Fruit fly (Drosophila melanogaster): ENCODE results near the gene Ubc84D.
A peak's percentile ranks its signal among the peaks of the same experiment; 100 is the strongest.

Gene Ubc84D

dm6 chr3R:7497488-7497887 is 21.8 kb downstream of the Ubc84D start (continued):
- TF ChIP-seq odd (GFP tag; optimal IDR thresholded peaks at IDR 0.05) (no peak), Med (GFP tag) (peak; percentile 65), Deaf1 (tag; optimal IDR thresholded peaks at IDR 0.05) (no peak), CG6254 (GFP tag; optimal IDR thresholded peaks at IDR 0.05) (no peak), exex (tag; optimal IDR thresholded peaks at IDR 0.05) (peak; percentile 77), chinmo (GFP tag; IDR thresholded peaks at IDR 0.05; ENCODE audit: partially characterized antibody) (0 out of 4 replicates have a peak, but pooled peaks have one; percentile 63), sd (tag; optimal IDR thresholded peaks at IDR 0.05) (peak; percentile 52), CG8478 (optimal IDR thresholded peaks at IDR 0.05) (no peak), Stat92E (GFP tag; optimal IDR thresholded peaks at IDR 0.05) (no peak)

DNA sequence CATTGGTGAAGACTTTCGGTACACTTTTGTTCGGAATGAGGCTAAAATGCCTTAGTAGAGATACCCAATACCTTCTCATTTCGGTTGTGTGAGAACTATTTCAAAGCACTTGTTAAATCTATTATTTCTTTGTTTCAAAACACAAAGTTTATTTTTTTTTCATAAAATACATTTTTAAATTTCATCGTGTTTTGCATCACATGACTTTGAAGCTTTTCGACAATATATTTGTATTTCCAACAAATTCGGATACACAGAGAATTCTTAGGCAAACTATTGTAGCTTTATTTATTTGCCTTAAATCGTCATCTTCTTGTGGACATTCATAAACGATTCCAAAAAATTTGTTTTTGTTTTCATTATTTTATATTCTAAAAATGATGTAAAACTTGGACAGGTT is 25.5 kb downstream of the Ubc84D start, which contains the start of gene alpha-Est10:
Gene alpha-Est10, minus strand, starts transcription at position 101 of the 400 bp plus-strand sequence.
- TF ChIP-seq Hmr (GFP tag; optimal IDR thresholded peaks at IDR 0.05) = no peak
- TF ChIP-seq MESR4 (GFP tag; optimal IDR thresholded peaks at IDR 0.05) = no peak
- TF ChIP-seq nerfin-1 (tag; optimal IDR thresholded peaks at IDR 0.05) = no peak
- TF ChIP-seq phol (tag; optimal IDR thresholded peaks at IDR 0.05) = no peak
- TF ChIP-seq HHEX (GFP tag; optimal IDR thresholded peaks at IDR 0.05) = no peak
- no peak for TF ChIP-seq ap (GFP tag; IDR thresholded peaks at IDR 0.05)
- TF ChIP-seq CG2202 (tag; optimal IDR thresholded peaks at IDR 0.05) = no peak
- TF ChIP-seq CG11695 (GFP tag; IDR thresholded peaks at IDR 0.05) = no peak
- no peak for TF ChIP-seq CG11560 (tag; IDR thresholded peaks at IDR 0.05)
- TF ChIP-seq sna (GFP tag; IDR thresholded peaks at IDR 0.05; ENCODE audit: partially characterized antibody) = no peak
- no peak for TF ChIP-seq pros (GFP tag; optimal IDR thresholded peaks at IDR 0.05)
- no peak for TF ChIP-seq Hey (tag; optimal IDR thresholded peaks at IDR 0.05)

dm6 chr3R:7493171-7493570 is 26.1 kb downstream of the Ubc84D start, which contains the start of gene CG42656:
Gene CG42656 (minus strand): TSS chr3R:7493271.
- TF ChIP-seq Med (GFP tag) = peak; percentile 35
- no peak for TF ChIP-seq CG5180 (GFP tag; optimal IDR thresholded peaks at IDR 0.05)
- TF ChIP-seq Meics (GFP tag; optimal IDR thresholded peaks at IDR 0.05) = no peak

DNA sequence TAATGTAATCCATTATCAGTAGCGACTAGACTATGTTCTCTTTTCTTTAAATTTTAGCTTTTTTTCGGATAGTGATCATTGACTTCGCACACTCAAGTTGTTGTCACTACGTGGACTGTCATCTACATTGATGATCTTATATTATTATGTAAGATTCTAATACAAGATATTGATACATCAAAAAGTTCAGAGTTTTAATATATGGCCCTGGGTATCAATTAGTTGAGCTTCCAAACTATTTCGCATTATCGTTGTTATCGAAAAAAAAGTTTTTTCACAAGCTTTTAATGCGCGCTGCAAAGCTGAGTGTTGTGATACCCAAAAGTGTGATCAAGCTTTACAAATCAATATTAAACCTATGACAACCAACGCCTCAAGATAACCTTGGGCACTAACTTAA is 27.2 kb downstream of the Ubc84D start:
- TF ChIP-seq CG8359 (GFP tag; optimal IDR thresholded peaks at IDR 0.05; ENCODE audit: borderline replicate concordance) = no peak
- TF ChIP-seq Camta (GFP tag; optimal IDR thresholded peaks at IDR 0.05) = peak; percentile 32
- no peak for TF ChIP-seq sim (GFP tag; IDR thresholded peaks at IDR 0.05)
- no peak for TF ChIP-seq CG12104 (GFP tag; optimal IDR thresholded peaks at IDR 0.05)
- TF ChIP-seq CG13296 (GFP tag; optimal IDR thresholded peaks at IDR 0.05) = no peak
- TF ChIP-seq CG14050 (GFP tag; IDR thresholded peaks at IDR 0.05) = no peak
- peak; percentile 41; the same call in 1 of the 2 replicates for TF ChIP-seq CG9932 (GFP tag; IDR thresholded peaks at IDR 0.05)
- no peak for TF ChIP-seq CG10267 (tag; optimal IDR thresholded peaks at IDR 0.05)
- TF ChIP-seq gcm2 (GFP tag; optimal IDR thresholded peaks at IDR 0.05) = no peak
- 0 out of 2 replicates have a peak, but pooled peaks have one; percentile 6 for TF ChIP-seq CG7372 (GFP tag; IDR thresholded peaks at IDR 0.05)
- TF ChIP-seq pita (GFP tag; optimal IDR thresholded peaks at IDR 0.05) = no peak
- TF ChIP-seq eve (GFP tag; optimal IDR thresholded peaks at IDR 0.05) = no peak
- 0 out of 2 replicates have a peak, but pooled peaks have one; percentile 8 for TF ChIP-seq E2f2 (GFP tag; IDR thresholded peaks at IDR 0.05)
- no peak for TF ChIP-seq CG10462 (GFP tag; optimal IDR thresholded peaks at IDR 0.05)
- no peak for TF ChIP-seq sug (tag; optimal IDR thresholded peaks at IDR 0.05)
- no peak for TF ChIP-seq wdn (GFP tag; IDR thresholded peaks at IDR 0.05)
- no peak; the same call in 2 of the 3 replicates for TF ChIP-seq CG34224 (GFP tag; IDR thresholded peaks at IDR 0.05; ENCODE audit: partially characterized antibody)
- TF ChIP-seq Sox100B (GFP tag; optimal IDR thresholded peaks at IDR 0.05) = no peak
- no peak for TF ChIP-seq Dfd (GFP tag; optimal IDR thresholded peaks at IDR 0.05)
- TF ChIP-seq run (tag; optimal IDR thresholded peaks at IDR 0.05) = no peak
- TF ChIP-seq CG1024 (GFP tag; IDR thresholded peaks at IDR 0.05) = 0 out of 2 replicates have a peak, but pooled peaks have one; percentile 28
- TF ChIP-seq twi (tag; optimal IDR thresholded peaks at IDR 0.05) = no peak
- no peak for TF ChIP-seq CG7987 (GFP tag; optimal IDR thresholded peaks at IDR 0.05)
- TF ChIP-seq dysf (GFP tag; IDR thresholded peaks at IDR 0.05) = peak; percentile 32; the same call in 1 of the 3 replicates
